Worm (Caenorhabditis elegans) whole organism, early embryonic: ENCODE results near the gene ZK632.12.

Experiments
- aly-1 ChIP-seq: sonication (generic microtip); optimal IDR thresholded peaks from 2 replicates; lab custom pipeline; 2016; ENCODE audit warnings: missing genetic modification characterization, missing compliant biosample characterization
- ama-1 ChIP-seq: fragments of 150-350 bp; optimal IDR thresholded peaks from 2 replicates; lab custom pipeline; 2014
- ceh-36 ChIP-seq: sonication (generic microtip); optimal IDR thresholded peaks from 2 replicates; lab custom pipeline; 2016; ENCODE audit warnings: missing genetic modification characterization, inconsistent platforms, missing compliant biosample characterization
- ets-7 ChIP-seq: sonication (generic microtip); optimal IDR thresholded peaks from 2 replicates; lab custom pipeline; 2016; ENCODE audit warnings: missing genotype, missing genetic modification characterization, missing compliant biosample characterization
- flt-1 ChIP-seq: fragments of 200-800 bp; sonication (Bioruptor generic); IDR thresholded peaks from 2 replicates; pipeline ENCODE4 v1.3.6; 2022; ENCODE audit warnings: missing genetic modification characterization, missing compliant biosample characterization
- hmg-4 ChIP-seq: fragments of 200-800 bp; sonication (Bioruptor generic); optimal IDR thresholded peaks from 2 replicates; lab custom pipeline; 2018; ENCODE audit warnings: mild to moderate bottlenecking, missing genetic modification characterization, missing compliant biosample characterization
- hnd-1 ChIP-seq: sonication (generic microtip); optimal IDR thresholded peaks from 2 replicates; lab custom pipeline; 2016; ENCODE audit warnings: missing genetic modification characterization, missing compliant biosample characterization
- pes-1 ChIP-seq: fragments of 200-800 bp; sonication (Bioruptor generic); IDR thresholded peaks from 2 replicates; pipeline ENCODE4 v1.3.6; 2022; ENCODE audit warnings: missing genetic modification reagents, missing genetic modification characterization, missing compliant biosample characterization
- tbx-11 ChIP-seq: fragments of 200-800 bp; sonication (Bioruptor generic); IDR thresholded peaks from 2 replicates; pipeline ENCODE4 v1.3.6; 2022; ENCODE audit warnings: missing genetic modification characterization, missing compliant biosample characterization
- tbx-37 ChIP-seq: fragments of 200-800 bp; sonication (Bioruptor generic); conservative IDR thresholded peaks from 2 replicates; pipeline ENCODE4 v1.3.6; 2022; ENCODE audit warnings: missing genetic modification reagents, missing genetic modification characterization, missing compliant biosample characterization
- tra-4 ChIP-seq: sonication (generic microtip); optimal IDR thresholded peaks from 2 replicates; lab custom pipeline; 2017; ENCODE audit warnings: missing genetic modification characterization, missing compliant biosample characterization

ce11 chrIII:9824330-9824934, 6.2 kb upstream of the ZK632.12 start, which contains the start of gene lin-52:
- TF ChIP-seq hnd-1 (tag; lab: Kevin White, UChicago) (no peak), tbx-11 (GFP tag; lab: Robert Waterston, UW) (no peak), pes-1 (GFP tag; lab: Robert Waterston, UW) (no peak), tbx-37 (no peak), ceh-36 (no peak), aly-1 (no peak), flt-1 (no peak), ets-7 (tag; lab: Kevin White, UChicago) (no peak), hmg-4 (GFP tag; lab: Kevin White, UChicago) (no peak), tra-4 (tag; lab: Kevin White, UChicago) (no peak), ama-1 (peak; percentile 64)
